Fruit fly (Drosophila melanogaster) whole organism, embryonic: ENCODE measurements around the gene orb.

Experiments
- ATbp ChIP-seq: fragments of 200-800 bp; sonication (Bioruptor generic); optimal IDR thresholded peaks from 2 replicates; lab custom pipeline; 2017; ENCODE audit warnings: missing biosample characterization, mild to moderate bottlenecking, missing genetic modification characterization, missing genetic modification reagents
- Ada2b ChIP-seq: fragments of 200-800 bp; sonication (Bioruptor generic); IDR thresholded peaks from 2 replicates; pipeline ENCODE4 v1.3.6; 2022; ENCODE audit warnings: missing biosample characterization, missing genetic modification characterization
- Adf1 ChIP-seq: fragments of 200-800 bp; sonication (Bioruptor generic); IDR thresholded peaks from 2 replicates; pipeline ENCODE4 v1.3.6; 2022; ENCODE audit warnings: missing biosample characterization, missing genetic modification characterization
- Bdp1 ChIP-seq: fragments of 200-800 bp; sonication (Bioruptor generic); optimal IDR thresholded peaks from 3 replicates; lab custom pipeline; 2016; ENCODE audit warnings: missing biosample characterization, missing genetic modification characterization
- Bgb ChIP-seq: fragments of 200-800 bp; sonication (Bioruptor generic); IDR thresholded peaks from 2 replicates; pipeline ENCODE4 v1.3.6; 2022; ENCODE audit warnings: missing biosample characterization, missing genetic modification characterization; ENCODE audit not compliant: partially characterized antibody
- CG10209 ChIP-seq: fragments of 200-800 bp; sonication (Bioruptor generic); optimal IDR thresholded peaks from 3 replicates; lab custom pipeline; 2017; ENCODE audit warnings: missing biosample characterization, mild to moderate bottlenecking, missing genetic modification characterization, missing genetic modification reagents
- CG10366 ChIP-seq: fragments of 200-800 bp; sonication (Bioruptor generic); IDR thresholded peaks from 2 replicates; pipeline ENCODE4 v1.3.6; 2022; ENCODE audit warnings: missing biosample characterization, missing genetic modification characterization
- CG12155 ChIP-seq: fragments of 200-800 bp; sonication (Bioruptor generic); optimal IDR thresholded peaks from 3 replicates; lab custom pipeline; 2016; ENCODE audit warnings: missing biosample characterization, missing genetic modification characterization
- CG14014 ChIP-seq: fragments of 200-800 bp; sonication (Bioruptor generic); IDR thresholded peaks from 2 replicates; pipeline ENCODE4 v1.3.6; 2022; ENCODE audit warnings: missing biosample characterization, missing genetic modification characterization
- CG15514 ChIP-seq: fragments of 200-800 bp; sonication (Bioruptor generic); optimal IDR thresholded peaks from 3 replicates; lab custom pipeline; 2017; ENCODE audit warnings: missing biosample characterization, missing genetic modification characterization, mild to moderate bottlenecking, moderate library complexity, missing genetic modification reagents
- CG16815 ChIP-seq: fragments of 200-800 bp; sonication (Bioruptor generic); optimal IDR thresholded peaks from 3 replicates; lab custom pipeline; 2017; ENCODE audit warnings: missing biosample characterization, mild to moderate bottlenecking, missing genetic modification characterization
- CG17186 ChIP-seq: fragments of 200-800 bp; sonication (Bioruptor generic); optimal IDR thresholded peaks from 3 replicates; lab custom pipeline; 2017; ENCODE audit warnings: missing biosample characterization, missing genetic modification reagents, missing genetic modification characterization
- CG17359 ChIP-seq: fragments of 200-800 bp; sonication (Bioruptor generic); optimal IDR thresholded peaks from 3 replicates; lab custom pipeline; 2018; ENCODE audit warnings: missing biosample characterization, mild to moderate bottlenecking, missing genetic modification characterization, moderate library complexity
- CG17361 ChIP-seq: fragments of 200-800 bp; sonication (Bioruptor generic); IDR thresholded peaks from 3 replicates; pipeline ENCODE4 v1.3.6; 2022; ENCODE audit warnings: missing biosample characterization, missing genetic modification characterization
- CG17802 ChIP-seq: fragments of 200-800 bp; sonication (Bioruptor generic); optimal IDR thresholded peaks from 2 replicates; lab custom pipeline; 2018; ENCODE audit warnings: missing biosample characterization, mild to moderate bottlenecking, missing genetic modification characterization, moderate library complexity
- CG17829 ChIP-seq: fragments of 200-800 bp; optimal IDR thresholded peaks from 2 replicates; lab custom pipeline; 2019; ENCODE audit warnings: missing biosample characterization, mild to moderate bottlenecking, missing genetic modification characterization, moderate library complexity
- CG18011 ChIP-seq: fragments of 200-800 bp; sonication (Bioruptor generic); optimal IDR thresholded peaks from 2 replicates; lab custom pipeline; 2017; ENCODE audit warnings: missing biosample characterization, missing genetic modification characterization, mild to moderate bottlenecking, moderate library complexity, missing genotype
- CG1832 ChIP-seq: fragments of 200-800 bp; sonication (Bioruptor generic); optimal IDR thresholded peaks from 2 replicates; lab custom pipeline; 2017; ENCODE audit warnings: missing biosample characterization, mild to moderate bottlenecking, missing genetic modification characterization, inconsistent platforms
- CG32767 ChIP-seq: fragments of 200-800 bp; sonication (Bioruptor generic); IDR thresholded peaks from 2 replicates; pipeline ENCODE4 v1.3.6; 2022; ENCODE audit warnings: missing biosample characterization, missing genetic modification characterization
- CG3847 ChIP-seq: fragments of 200-800 bp; sonication (Bioruptor generic); IDR thresholded peaks from 2 replicates; pipeline ENCODE4 v1.3.6; 2022; ENCODE audit warnings: missing biosample characterization, missing genetic modification characterization
- CG3995 ChIP-seq: fragments of 200-800 bp; sonication (Bioruptor generic); optimal IDR thresholded peaks from 3 replicates; lab custom pipeline; 2016; ENCODE audit warnings: missing biosample characterization, missing genetic modification characterization
- CG4854 ChIP-seq: fragments of 200-800 bp; sonication (Bioruptor generic); optimal IDR thresholded peaks from 2 replicates; lab custom pipeline; 2016; ENCODE audit warnings: missing biosample characterization, missing genetic modification characterization, inconsistent platforms
- CG6689 ChIP-seq: fragments of 200-800 bp; sonication (Bioruptor generic); IDR thresholded peaks from 2 replicates; pipeline ENCODE4 v1.3.6; 2022; ENCODE audit warnings: missing biosample characterization, missing genetic modification characterization
- CG9437 ChIP-seq: fragments of 200-800 bp; sonication (Bioruptor generic); optimal IDR thresholded peaks from 2 replicates; lab custom pipeline; 2018; ENCODE audit warnings: missing biosample characterization, mild to moderate bottlenecking, missing genetic modification characterization
- Deaf1 ChIP-seq: fragments of 200-800 bp; optimal IDR thresholded peaks from 3 replicates; lab custom pipeline; 2019; ENCODE audit warnings: missing biosample characterization, mild to moderate bottlenecking, missing genetic modification characterization, moderate library complexity
- Ets65A ChIP-seq: fragments of 200-800 bp; sonication (Bioruptor generic); peaks from one replicate; lab custom pipeline; 2016; ENCODE audit warnings: missing biosample characterization, missing genetic modification characterization
- Hey ChIP-seq: fragments of 200-800 bp; sonication (Bioruptor generic); optimal IDR thresholded peaks from 3 replicates; lab custom pipeline; 2018; ENCODE audit warnings: missing biosample characterization, mild to moderate bottlenecking, missing genetic modification characterization
- HmgZ ChIP-seq: fragments of 200-800 bp; sonication (Bioruptor generic); optimal IDR thresholded peaks from 2 replicates; lab custom pipeline; 2018; ENCODE audit warnings: missing biosample characterization, mild to moderate bottlenecking, missing genetic modification characterization
- Hr39 ChIP-seq: fragments of >200 bp; optimal IDR thresholded peaks from 2 replicates; lab custom pipeline; 2017
- Hsf ChIP-seq: fragments of 200-800 bp; sonication (Bioruptor generic); optimal IDR thresholded peaks from 3 replicates; lab custom pipeline; 2016; ENCODE audit warnings: missing biosample characterization, missing genetic modification characterization
- Mes4 ChIP-seq: fragments of 200-800 bp; sonication (Bioruptor generic); optimal IDR thresholded peaks from 2 replicates; lab custom pipeline; 2016; ENCODE audit warnings: missing biosample characterization, missing genetic modification characterization
- Nf-YC ChIP-seq: fragments of 200-800 bp; optimal IDR thresholded peaks from 3 replicates; lab custom pipeline; 2019; ENCODE audit warnings: missing biosample characterization, mild to moderate bottlenecking, missing genetic modification characterization, moderate library complexity
- Oaz ChIP-seq: fragments of 200-800 bp; sonication (Bioruptor generic); IDR thresholded peaks from 2 replicates; pipeline ENCODE4 v1.3.6; 2022; ENCODE audit warnings: missing biosample characterization, missing genetic modification characterization
- Oli ChIP-seq: fragments of 200-800 bp; sonication (Bioruptor generic); optimal IDR thresholded peaks from 2 replicates; lab custom pipeline; 2018; ENCODE audit warnings: missing biosample characterization, mild to moderate bottlenecking, missing genetic modification characterization, moderate library complexity
- Poxn ChIP-seq: fragments of 200-800 bp; sonication (Bioruptor generic); IDR thresholded peaks from 2 replicates; pipeline ENCODE4 v1.3.6; 2022; ENCODE audit warnings: missing biosample characterization, missing genetic modification characterization
- Rfx ChIP-seq: fragments of 200-800 bp; sonication (Bioruptor generic); IDR thresholded peaks from 2 replicates; pipeline ENCODE4 v1.3.6; 2022; ENCODE audit warnings: missing biosample characterization, missing genetic modification characterization
- ac ChIP-seq: fragments of 200-800 bp; sonication (Bioruptor generic); optimal IDR thresholded peaks from 3 replicates; lab custom pipeline; 2017; ENCODE audit warnings: missing biosample characterization, mild to moderate bottlenecking, missing genetic modification characterization
- al ChIP-seq: fragments of 200-800 bp; sonication (Bioruptor generic); IDR thresholded peaks from 2 replicates; pipeline ENCODE4 v1.3.6; 2022; ENCODE audit warnings: missing biosample characterization, missing genetic modification characterization
- bcd ChIP-seq: fragments of 200-800 bp; sonication (Bioruptor generic); optimal IDR thresholded peaks from 2 replicates; lab custom pipeline; 2017; ENCODE audit warnings: missing biosample characterization, mild to moderate bottlenecking, missing genetic modification characterization
- chm ChIP-seq: fragments of 200-800 bp; sonication (Bioruptor generic); IDR thresholded peaks from 2 replicates; pipeline ENCODE4 v1.3.6; 2022; ENCODE audit warnings: missing biosample characterization, missing genetic modification characterization
- crp ChIP-seq, 2 experiments: fragments of 200-800 bp; sonication (Bioruptor generic); optimal IDR thresholded peaks; 2 replicates in 1 of 2; 3 replicates in 1 of 2; lab custom pipeline; 2017; ENCODE audit warnings: missing biosample characterization in 2 of 2, missing genetic modification characterization in 2 of 2, mild to moderate bottlenecking in 1 of 2, moderate library complexity in 1 of 2
- dan ChIP-seq: fragments of 200-800 bp; sonication (Bioruptor generic); IDR thresholded peaks from 2 replicates; pipeline ENCODE4 v1.3.6; 2022; ENCODE audit warnings: missing biosample characterization, missing genetic modification characterization
- disco-r ChIP-seq: fragments of 200-800 bp; sonication (Bioruptor generic); optimal IDR thresholded peaks from 2 replicates; lab custom pipeline; 2016; ENCODE audit warnings: missing biosample characterization, missing genetic modification characterization
- fd64A ChIP-seq: fragments of 200-800 bp; sonication (Bioruptor generic); optimal IDR thresholded peaks from 3 replicates; lab custom pipeline; 2018; ENCODE audit warnings: missing biosample characterization, mild to moderate bottlenecking, missing genetic modification characterization
- jumu ChIP-seq: fragments of 200-800 bp; sonication (Bioruptor generic); optimal IDR thresholded peaks from 3 replicates; lab custom pipeline; 2016; ENCODE audit warnings: missing biosample characterization, missing genetic modification characterization
- kni ChIP-seq: fragments of 200-800 bp; sonication (Bioruptor generic); optimal IDR thresholded peaks from 3 replicates; lab custom pipeline; 2017; ENCODE audit warnings: mild to moderate bottlenecking, missing biosample characterization, missing genetic modification reagents, missing genetic modification characterization
- maf-S ChIP-seq: fragments of 200-800 bp; sonication (Bioruptor generic); optimal IDR thresholded peaks from 2 replicates; lab custom pipeline; 2016; ENCODE audit warnings: missing biosample characterization, missing genetic modification characterization
- pfk ChIP-seq: fragments of 200-800 bp; sonication (Bioruptor generic); optimal IDR thresholded peaks from 2 replicates; lab custom pipeline; 2018; ENCODE audit warnings: missing biosample characterization, mild to moderate bottlenecking, missing genetic modification characterization, moderate library complexity
- phol ChIP-seq: fragments of 200-800 bp; sonication (Bioruptor generic); optimal IDR thresholded peaks from 3 replicates; lab custom pipeline; 2018; ENCODE audit warnings: missing biosample characterization, mild to moderate bottlenecking, missing genetic modification characterization, moderate library complexity
- ranshi ChIP-seq: fragments of 200-800 bp; sonication (Bioruptor generic); IDR thresholded peaks from 2 replicates; pipeline ENCODE4 v1.3.6; 2022; ENCODE audit warnings: missing biosample characterization, missing genetic modification characterization
- tgo ChIP-seq: fragments of 200-800 bp; sonication (Bioruptor generic); IDR thresholded peaks from 3 replicates; pipeline ENCODE4 v1.3.6; 2022; ENCODE audit warnings: missing biosample characterization, missing genetic modification characterization
- usp ChIP-seq: fragments of >200 bp; optimal IDR thresholded peaks from 2 replicates; lab custom pipeline; 2017; ENCODE audit warnings: missing biosample characterization, missing genetic modification characterization
- zen ChIP-seq: fragments of 200-800 bp; sonication (Bioruptor generic); optimal IDR thresholded peaks from 3 replicates; lab custom pipeline; 2018; ENCODE audit warnings: missing biosample characterization, mild to moderate bottlenecking, missing genetic modification characterization, moderate library complexity

orb gene

DNA sequence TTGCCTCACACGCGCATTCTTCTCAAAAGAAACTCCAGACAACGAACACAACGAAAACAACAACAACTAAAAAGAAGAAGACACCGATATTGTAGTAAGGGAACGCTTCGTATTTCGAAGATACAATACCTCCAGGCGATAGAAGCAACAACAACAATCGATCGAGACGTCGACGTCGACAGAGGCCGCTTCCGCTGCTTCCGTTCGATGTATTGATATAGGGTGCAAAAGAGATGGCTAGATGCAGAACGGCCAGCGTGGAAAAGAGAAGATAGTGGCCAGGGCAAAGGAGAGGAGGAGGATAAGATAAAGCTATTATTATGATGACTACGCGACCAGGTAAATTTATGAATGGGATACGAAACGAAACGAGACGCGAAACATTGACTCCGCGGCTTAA, 34.6 kb upstream of the orb start (continued):
- TF ChIP-seq dan (GFP tag; lab: Robert Waterston, UW): no peak
- no peak for TF ChIP-seq HmgZ (tag; lab: Kevin White, UChicago)
- TF ChIP-seq kni (GFP tag; lab: Kevin White, UChicago): peak; percentile 33
- no peak for TF ChIP-seq CG16815 (GFP tag; lab: Kevin White, UChicago)
- no peak for TF ChIP-seq Oli (tag; lab: Kevin White, UChicago)
- TF ChIP-seq CG6689 (GFP tag; lab: Robert Waterston, UW): no peak
- TF ChIP-seq Ets65A (GFP tag; lab: Kevin White, UChicago): no peak
- TF ChIP-seq chm (GFP tag; lab: Robert Waterston, UW): no peak
- no peak for TF ChIP-seq maf-S (GFP tag; lab: Kevin White, UChicago)
- TF ChIP-seq fd64A (GFP tag; lab: Kevin White, UChicago): no peak
- TF ChIP-seq Adf1 (GFP tag; lab: Robert Waterston, UW): peak; percentile 88
- TF ChIP-seq jumu: no peak
- TF ChIP-seq Poxn: no peak
- TF ChIP-seq CG32767 (GFP tag; lab: Robert Waterston, UW): no peak
- TF ChIP-seq zen (tag; lab: Kevin White, UChicago): peak; percentile 49
- TF ChIP-seq CG17829: no peak
- TF ChIP-seq CG17186 (GFP tag; lab: Kevin White, UChicago): no peak
- no peak for TF ChIP-seq bcd (GFP tag; lab: Kevin White, UChicago)
- no peak for TF ChIP-seq CG14014 (GFP tag; lab: Robert Waterston, UW)
- TF ChIP-seq CG1832: peak; percentile 71
- no peak for TF ChIP-seq ac (GFP tag; lab: Kevin White, UChicago)
- no peak for TF ChIP-seq Bgb (GFP tag; lab: Robert Waterston, UW)
- TF ChIP-seq CG9437 (GFP tag; lab: Kevin White, UChicago): no peak
- no peak for TF ChIP-seq Rfx (GFP tag; lab: Robert Waterston, UW)
- TF ChIP-seq CG17361 (GFP tag; lab: Robert Waterston, UW): no peak
- TF ChIP-seq ranshi (GFP tag; lab: Robert Waterston, UW): no peak
- TF ChIP-seq Bdp1: no peak
- no peak for TF ChIP-seq Oaz (GFP tag; lab: Robert Waterston, UW)
- peak; percentile 35 for TF ChIP-seq Deaf1
- no peak for TF ChIP-seq disco-r
- TF ChIP-seq usp (GFP tag; lab: Kevin White, UChicago): no peak

DNA sequence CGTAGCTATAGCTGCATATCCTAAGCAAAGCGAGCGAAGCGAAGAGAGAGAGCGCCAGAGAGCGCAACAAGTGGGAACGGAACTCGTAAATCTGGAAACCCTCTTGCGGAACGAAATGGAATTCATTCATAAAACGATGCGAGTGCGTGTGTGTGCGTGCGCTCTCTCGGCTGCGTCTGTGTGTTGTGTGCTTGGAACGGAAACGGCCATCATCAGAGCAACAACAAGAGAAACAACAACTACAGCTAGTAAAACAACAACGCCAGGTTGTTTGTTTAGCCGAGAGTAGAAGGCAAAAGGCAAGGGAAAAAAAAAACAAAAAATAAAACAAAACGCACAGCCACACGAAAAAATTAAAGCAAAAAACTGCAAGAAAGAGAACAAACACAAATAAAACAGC, 33.7 kb upstream of the orb start:
- TF ChIP-seq Hr39 (lab: Kevin White, UChicago) (no peak), Mes4 (peak; percentile 19), CG17802 (no peak), Ada2b (GFP tag; lab: Robert Waterston, UW) (no peak; the same call in 1 of the 2 replicates), ATbp (GFP tag; lab: Kevin White, UChicago) (peak; percentile 13), CG18011 (GFP tag; lab: Kevin White, UChicago) (no peak), CG10366 (GFP tag; lab: Robert Waterston, UW) (no peak; the same call in 1 of the 2 replicates), al (GFP tag; lab: Robert Waterston, UW) (no peak), CG12155 (GFP tag; lab: Kevin White, UChicago) (no peak), HmgZ (tag; lab: Kevin White, UChicago) (peak; percentile 20), CG3847 (GFP tag; lab: Robert Waterston, UW) (0 out of 2 replicates have a peak, but pooled peaks have one; percentile 17), phol (tag; lab: Kevin White, UChicago) (peak; percentile 42), CG4854 (GFP tag; lab: Kevin White, UChicago) (no peak), CG17359 (tag; lab: Kevin White, UChicago) (peak; percentile 42), CG15514 (GFP tag; lab: Kevin White, UChicago) (peak; percentile 49), CG3995 (GFP tag; lab: Kevin White, UChicago) (no peak), tgo (GFP tag; lab: Robert Waterston, UW) (no peak; the same call in 2 of the 3 replicates), Nf-YC (tag; lab: Kevin White, UChicago) (peak; percentile 63), CG10209 (GFP tag; lab: Kevin White, UChicago) (no peak), pfk (GFP tag; lab: Kevin White, UChicago) (peak; percentile 99), Hsf (GFP tag; lab: Kevin White, UChicago) (peak; percentile 3), crp (GFP tag; optimal IDR thresholded peaks at IDR 0.05; lab: Kevin White, UChicago) (no peak), Hey (tag; lab: Kevin White, UChicago) (no peak)
